Worm (Caenorhabditis elegans): ENCODE data around the gene F58F12.3.

DNA sequence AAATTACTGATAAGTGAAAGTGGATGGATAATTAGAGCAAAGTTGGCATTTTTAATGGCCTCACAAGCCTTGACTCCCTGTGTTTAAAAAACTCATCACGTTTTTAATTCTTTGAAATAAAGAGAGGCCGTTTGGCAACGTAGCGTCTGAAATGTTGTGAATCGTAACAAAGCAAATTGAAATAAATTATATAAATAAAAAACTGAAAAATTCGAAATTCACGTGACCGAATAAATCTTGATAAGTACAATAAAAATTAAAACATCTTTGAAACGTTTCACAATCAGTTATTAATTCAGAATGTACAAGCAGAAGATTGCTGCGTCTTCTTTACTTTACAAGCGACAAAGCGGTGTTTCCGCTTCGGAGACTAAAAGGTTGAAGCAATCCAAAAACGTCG lies 31.7 kb upstream of the F58F12.3 start, which contains the start of gene K03H9.3:
- TF ChIP-seq nhr-76 (tag; optimal IDR thresholded peaks at IDR 0.05), result no peak
- TF ChIP-seq lin-13 (GFP tag; optimal IDR thresholded peaks at IDR 0.05), result no peak
- TF ChIP-seq fos-1 (tag; optimal IDR thresholded peaks at IDR 0.05), result no peak
- no peak for TF ChIP-seq zag-1 (tag; optimal IDR thresholded peaks at IDR 0.05)
